Worm (Caenorhabditis elegans) whole organism, L4/young adult: ENCODE results near the gene math-21.
"Not testable (repeated sequence)": the region's sequence is repeated elsewhere in the genome, so short reads cannot be mapped to it uniquely, and the experiment has no call there.

ENCODE experiments used
- W03F9.2 ChIP-seq: fragments of 150-350 bp; optimal IDR thresholded peaks from 2 replicates; lab custom pipeline; 2014; ENCODE audit warnings: missing biosample characterization, missing genetic modification characterization
- dao-5 ChIP-seq: sonication (generic microtip); optimal IDR thresholded peaks from 2 replicates; lab custom pipeline; 2016; ENCODE audit warnings: missing genotype, missing genetic modification characterization, moderate library complexity, missing compliant biosample characterization
- him-1 ChIP-seq: sonication (generic microtip); optimal IDR thresholded peaks from 2 replicates; lab custom pipeline; 2016; ENCODE audit warnings: missing genotype, missing genetic modification reagents, missing genetic modification characterization, missing compliant biosample characterization

The math-21 gene

ce11 chrII:2023514-2023913 lies 29.7 kb downstream of the math-21 start, which contains the start of gene cya-2:
cya-2 (minus strand) TSS chrII:2023614.
- TF ChIP-seq dao-5, W03F9.2, him-1 (tag; lab: Kevin White, UChicago): not testable (repeated sequence)

- TF ChIP-seq W03F9.2 (tag; lab: Kevin White, UChicago) = no peak
- no peak for TF ChIP-seq dao-5 (tag; lab: Kevin White, UChicago)
- no peak for TF ChIP-seq him-1 (tag; lab: Kevin White, UChicago)
Observed at ce11 chrII:2026525-2026924, 32.7 kb downstream of the math-21 start, which contains the start of gene bath-21. bath-21 (minus strand) TSS chrII:2026625.

DNA sequence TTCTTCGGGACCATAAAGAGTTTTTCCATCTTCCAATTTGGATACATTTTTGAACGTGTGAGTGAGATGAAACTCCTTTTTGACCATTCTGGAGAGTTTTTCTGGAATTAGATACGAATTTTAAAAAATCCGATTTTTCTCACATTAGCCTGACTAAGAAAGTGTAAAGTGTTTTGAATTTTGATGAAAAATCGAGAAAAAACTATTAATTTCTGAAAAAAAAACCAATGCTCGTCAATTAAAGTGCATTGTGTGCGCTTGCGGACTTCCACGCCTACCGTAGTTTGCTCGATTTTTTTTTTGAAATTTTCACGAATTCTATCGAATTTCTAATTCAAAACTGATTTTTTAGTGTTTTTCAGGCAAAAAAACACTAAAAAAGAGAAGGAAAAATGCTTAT lies 34.9 kb downstream of the math-21 start, which contains the start of gene bath-1:
TSS of gene bath-1 (minus strand) at position 101 of the 400 bp plus-strand sequence.
- TF ChIP-seq W03F9.2 (tag; lab: Kevin White, UChicago) (no peak), him-1 (tag; lab: Kevin White, UChicago) (no peak), dao-5 (tag; lab: Kevin White, UChicago) (no peak)

DNA sequence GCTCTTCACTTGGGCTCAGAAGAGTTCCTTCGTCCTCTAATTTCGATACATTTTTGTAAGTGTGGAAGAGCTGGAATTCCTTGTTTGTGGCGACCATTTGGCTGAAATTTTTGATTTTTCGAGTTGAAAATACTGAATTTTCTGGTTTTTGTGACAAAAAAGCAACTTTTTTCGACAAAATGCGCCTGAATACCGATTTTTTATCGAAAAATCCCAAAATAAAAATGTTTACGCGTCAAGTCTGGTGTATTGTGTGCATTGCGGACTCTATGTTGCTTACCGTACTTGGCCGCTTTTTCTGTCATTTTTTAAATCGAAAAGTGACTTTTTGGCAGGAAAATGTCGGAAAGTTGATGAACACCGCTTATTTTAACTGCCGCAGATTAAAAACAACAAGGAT lies 36.5 kb downstream of the math-21 start, which contains the start of gene bath-3:
TSS of gene bath-3 (minus strand) at position 101 of the 400 bp plus-strand sequence.
- TF ChIP-seq W03F9.2 (tag; lab: Kevin White, UChicago) (no peak), dao-5 (tag; lab: Kevin White, UChicago) (no peak), him-1 (tag; lab: Kevin White, UChicago) (no peak)

- TF ChIP-seq W03F9.2 (tag; lab: Kevin White, UChicago) (no peak), dao-5 (tag; lab: Kevin White, UChicago) (no peak), him-1 (tag; lab: Kevin White, UChicago) (no peak)
Observed at ce11 chrII:2031852-2032251, 38.0 kb downstream of the math-21 start, which contains the start of gene bath-5. bath-5 (minus strand) TSS chrII:2031952.

- not testable (repeated sequence) for TF ChIP-seq W03F9.2, dao-5, him-1 (tag; lab: Kevin White, UChicago)
Observed at ce11 chrII:2032282-2032681, 38.4 kb downstream of the math-21 start, which contains the start of gene btb-4. btb-4 (plus strand) TSS chrII:2032316.

ce11 chrII:2033286-2033685 lies 39.4 kb downstream of the math-21 start, which contains the start of gene F59H6.14:
F59H6.14 (plus strand) TSS chrII:2033586.
- TF ChIP-seq him-1 (tag; lab: Kevin White, UChicago) (no peak), W03F9.2 (tag; lab: Kevin White, UChicago) (no peak), dao-5 (tag; lab: Kevin White, UChicago) (no peak)

ce11 chrII:2039288-2039687 lies 45.5 kb downstream of the math-21 start, which contains the start of gene bath-19:
bath-19 (minus strand) TSS chrII:2039388.
- TF ChIP-seq him-1 (tag; lab: Kevin White, UChicago) = no peak
- TF ChIP-seq W03F9.2 (tag; lab: Kevin White, UChicago) = no peak
- TF ChIP-seq dao-5 (tag; lab: Kevin White, UChicago) = no peak

- TF ChIP-seq W03F9.2 (tag; lab: Kevin White, UChicago) = no peak
- no peak for TF ChIP-seq dao-5 (tag; lab: Kevin White, UChicago)
- TF ChIP-seq him-1 (tag; lab: Kevin White, UChicago) = no peak
Observed at ce11 chrII:2042447-2042846, 48.6 kb downstream of the math-21 start, which contains the start of gene bath-20. bath-20 (minus strand) TSS chrII:2042547.
